Fruit fly (Drosophila melanogaster): ENCODE measurements around the gene dally.

DNA sequence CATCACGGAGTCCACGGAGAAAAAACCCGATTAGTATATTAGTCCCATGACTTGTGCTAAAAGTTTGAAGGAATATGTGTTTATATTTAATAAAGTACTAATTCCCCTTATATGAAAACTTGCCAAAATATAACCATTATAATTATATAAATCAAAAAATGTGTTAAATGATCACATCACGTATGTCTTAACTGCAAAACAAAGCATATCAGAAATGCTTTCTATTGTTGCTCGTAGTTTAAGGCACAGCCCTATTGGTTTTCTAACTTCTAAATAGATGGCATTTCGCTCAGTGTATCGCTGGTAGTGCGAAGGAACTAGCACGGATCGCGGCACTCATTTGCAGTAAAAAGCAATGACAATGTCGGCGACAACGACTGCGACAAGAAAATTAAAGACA lies 32.6 kb downstream of the dally start:
- TF ChIP-seq psq (optimal IDR thresholded peaks at IDR 0.05) (no peak), EcR (GFP tag; optimal IDR thresholded peaks at IDR 0.05) (no peak), CG8478 (optimal IDR thresholded peaks at IDR 0.05) (no peak), pan (optimal IDR thresholded peaks at IDR 0.05) (no peak), usp (GFP tag; optimal IDR thresholded peaks at IDR 0.05) (no peak)
